Worm (Caenorhabditis elegans) whole organism, young adult: ENCODE results near the gene K05F6.10.

ENCODE experiments used
- F39B2.1 ChIP-seq: fragments of 200-800 bp; sonication (Bioruptor generic); IDR thresholded peaks from 2 replicates; pipeline ENCODE4 v1.3.6; 2022; ENCODE audit warnings: missing genetic modification reagents, missing genetic modification characterization, missing compliant biosample characterization
- hrde-1 ChIP-seq: sonication (generic microtip); optimal IDR thresholded peaks from 2 replicates; lab custom pipeline; 2016; ENCODE audit warnings: missing genetic modification characterization, mild to moderate bottlenecking, missing compliant biosample characterization, moderate library complexity, missing genotype, missing genetic modification reagents, borderline replicate concordance
- lag-1 ChIP-seq: fragments of 200-800 bp; sonication (Bioruptor generic); IDR thresholded peaks from 2 replicates; pipeline ENCODE4 v1.3.6; 2022; ENCODE audit warnings: missing genetic modification reagents, missing genetic modification characterization, missing compliant biosample characterization

DNA sequence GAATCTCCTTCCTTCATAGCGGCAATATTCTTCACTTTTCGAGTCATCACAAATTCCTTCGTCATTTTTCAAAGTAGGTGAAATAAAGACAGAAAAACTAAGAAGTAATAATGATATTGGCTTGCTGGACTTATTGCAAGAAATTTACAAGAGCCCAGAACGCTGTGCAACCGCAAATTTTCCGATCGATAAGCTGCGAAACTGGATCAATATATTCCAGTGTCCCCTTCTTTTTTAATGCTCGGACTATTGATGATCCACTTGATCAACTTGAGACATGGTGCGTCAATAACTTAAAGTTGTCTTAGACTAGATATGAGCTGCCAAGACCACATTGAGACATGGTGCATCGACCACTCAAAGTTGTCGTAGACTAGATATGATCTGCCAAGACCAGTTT is 30.1 kb upstream of the K05F6.10 start, which contains the start of gene bath-33:
- no peak for TF ChIP-seq lag-1
- TF ChIP-seq F39B2.1 (GFP tag; lab: Robert Waterston, UW): no peak
- no peak for TF ChIP-seq hrde-1 (tag; lab: Kevin White, UChicago)
